Worm (Caenorhabditis elegans): Measurements from ENCODE around the gene srh-136.

Gene srh-136

ce11 chrV:16459377-16459776, 38.0 kb downstream of the srh-136 start:
- peak in 1 of 2 experiments; percentile 91 for TF ChIP-seq unc-62 (GFP tag; optimal IDR thresholded peaks at IDR 0.05 in 1 of 2)
- no peak for TF ChIP-seq unc-62 (tag; optimal IDR thresholded peaks at IDR 0.05)
- TF ChIP-seq mdt-29 (GFP tag; IDR thresholded peaks at IDR 0.05), result no peak
- no peak for TF ChIP-seq daf-16 (GFP tag; optimal IDR thresholded peaks at IDR 0.05)
- no peak for TF ChIP-seq daf-16 (tag; optimal IDR thresholded peaks at IDR 0.05)
- TF ChIP-seq saeg-2 (GFP tag; IDR thresholded peaks at IDR 0.05), result no peak
- peak; percentile 83 for TF ChIP-seq aha-1 (tag)

ce11 chrV:16458714-16459113, 38.7 kb downstream of the srh-136 start, which contains the start of gene str-15:
Gene str-15, minus strand, starts transcription at chrV:16458814.
- TF ChIP-seq daf-12 (tag; optimal IDR thresholded peaks at IDR 0.05) (no peak), T26A8.4 (GFP tag; IDR thresholded peaks at IDR 0.05) (no peak), lim-7 (GFP tag; IDR thresholded peaks at IDR 0.05) (no peak), hmg-1.1 (GFP tag; IDR thresholded peaks at IDR 0.05) (no peak), aly-2 (tag; optimal IDR thresholded peaks at IDR 0.05) (no peak), zip-2 (tag; optimal IDR thresholded peaks at IDR 0.05) (no peak), saeg-2 (GFP tag; IDR thresholded peaks at IDR 0.05) (no peak), fos-1 (tag; optimal IDR thresholded peaks at IDR 0.05) (no peak), dmd-6 (GFP tag; IDR thresholded peaks at IDR 0.05) (no peak), ctbp-1 (GFP tag; IDR thresholded peaks at IDR 0.05) (no peak), ceh-28 (tag; optimal IDR thresholded peaks at IDR 0.05) (no peak), Y105C5A.15 (GFP tag; IDR thresholded peaks at IDR 0.05) (no peak), unc-130 (GFP tag; optimal IDR thresholded peaks at IDR 0.05) (no peak), F26F4.8 (GFP tag; conservative IDR thresholded peaks at IDR 0.05) (no peak), zag-1 (tag; optimal IDR thresholded peaks at IDR 0.05) (no peak), fkh-10 (GFP tag; optimal IDR thresholded peaks at IDR 0.05) (no peak), attf-4 (tag; optimal IDR thresholded peaks at IDR 0.05) (no peak), tra-1 (GFP tag; IDR thresholded peaks at IDR 0.05) (no peak), mxl-3 (GFP tag; optimal IDR thresholded peaks at IDR 0.05) (no peak)

DNA sequence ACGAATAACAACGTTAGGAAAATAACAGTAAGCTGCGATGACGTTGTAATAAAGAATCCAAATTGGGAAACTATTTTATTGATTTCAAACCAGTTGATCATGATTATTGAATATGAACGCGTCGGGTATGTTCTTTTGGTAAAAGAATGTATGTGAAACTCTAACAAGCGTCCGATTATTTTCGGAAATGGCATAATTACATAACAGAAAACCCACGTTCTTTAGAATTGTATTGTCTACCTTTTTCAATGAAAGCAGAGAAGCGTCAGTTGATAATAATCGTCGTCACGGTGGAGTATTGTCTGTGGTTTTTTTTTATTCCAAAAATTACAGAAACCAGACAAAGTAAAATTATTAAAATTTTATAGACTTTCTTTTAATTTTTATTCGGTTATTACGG, 42.3 kb downstream of the srh-136 start, which contains the start of gene str-14:
Gene str-14 (minus strand): TSS at position 101 of the 400 bp plus-strand sequence.
- TF ChIP-seq hlh-30 (tag; optimal IDR thresholded peaks at IDR 0.05; ENCODE audit: insufficient read depth) (no peak), mxl-3 (GFP tag; optimal IDR thresholded peaks at IDR 0.05) (no peak), ceh-82 (tag; optimal IDR thresholded peaks at IDR 0.05) (no peak), mdl-1 (tag; optimal IDR thresholded peaks at IDR 0.05) (no peak), nhr-237 (tag; optimal IDR thresholded peaks at IDR 0.05) (no peak), nhr-111 (GFP tag; optimal IDR thresholded peaks at IDR 0.05) (no peak), snpc-1.2 (GFP tag; IDR thresholded peaks at IDR 0.05) (no peak), tag-97 (GFP tag; IDR thresholded peaks at IDR 0.05) (no peak), lsy-2 (tag; optimal IDR thresholded peaks at IDR 0.05) (no peak), egl-27 (tag; optimal IDR thresholded peaks at IDR 0.05) (no peak), F10B5.3 (tag; optimal IDR thresholded peaks at IDR 0.05) (no peak), hmg-1.1 (GFP tag; IDR thresholded peaks at IDR 0.05) (no peak), attf-4 (tag; optimal IDR thresholded peaks at IDR 0.05) (no peak), hlh-11 (tag; optimal IDR thresholded peaks at IDR 0.05) (no peak), spr-1 (tag; optimal IDR thresholded peaks at IDR 0.05) (no peak), T20F7.1 (GFP tag; optimal IDR thresholded peaks at IDR 0.05) (no peak)

ce11 chrV:16447735-16448134, 49.7 kb downstream of the srh-136 start, which contains the start of gene T08G3.13:
Gene T08G3.13, plus strand, starts transcription at chrV:16448035.
- TF ChIP-seq hif-1 (tag; optimal IDR thresholded peaks at IDR 0.05), result no peak
- TF ChIP-seq ces-1 (GFP tag; optimal IDR thresholded peaks at IDR 0.05), result no peak
- TF ChIP-seq nhr-42 (GFP tag; IDR thresholded peaks at IDR 0.05), result no peak
- TF ChIP-seq ama-1 (optimal IDR thresholded peaks at IDR 0.05), result no peak
- no peak for TF ChIP-seq zag-1 (tag; optimal IDR thresholded peaks at IDR 0.05)
- no peak for TF ChIP-seq mdt-29 (GFP tag; IDR thresholded peaks at IDR 0.05)
- no peak for TF ChIP-seq sdz-12 (GFP tag; optimal IDR thresholded peaks at IDR 0.05)
- no peak for TF ChIP-seq F49E8.2 (tag; optimal IDR thresholded peaks at IDR 0.05; ENCODE audit: borderline replicate concordance)
- TF ChIP-seq dmd-8 (GFP tag; IDR thresholded peaks at IDR 0.05), result no peak
- no peak for TF ChIP-seq mep-1 (tag; optimal IDR thresholded peaks at IDR 0.05)
- no peak for TF ChIP-seq Y48G9A.11 (GFP tag; IDR thresholded peaks at IDR 0.05)
- no peak for TF ChIP-seq Y5F2A.4 (GFP tag; optimal IDR thresholded peaks at IDR 0.05)
- TF ChIP-seq dmd-6 (GFP tag; IDR thresholded peaks at IDR 0.05), result no peak
- no peak for TF ChIP-seq mes-2 (tag; optimal IDR thresholded peaks at IDR 0.05; ENCODE audit: poor library complexity, severe bottlenecking)
- TF ChIP-seq nhr-11 (tag; optimal IDR thresholded peaks at IDR 0.05), result no peak

All from whole organism, L4 larva.